Worm (Caenorhabditis elegans): ENCODE measurements around the gene F44F4.10.

DNA sequence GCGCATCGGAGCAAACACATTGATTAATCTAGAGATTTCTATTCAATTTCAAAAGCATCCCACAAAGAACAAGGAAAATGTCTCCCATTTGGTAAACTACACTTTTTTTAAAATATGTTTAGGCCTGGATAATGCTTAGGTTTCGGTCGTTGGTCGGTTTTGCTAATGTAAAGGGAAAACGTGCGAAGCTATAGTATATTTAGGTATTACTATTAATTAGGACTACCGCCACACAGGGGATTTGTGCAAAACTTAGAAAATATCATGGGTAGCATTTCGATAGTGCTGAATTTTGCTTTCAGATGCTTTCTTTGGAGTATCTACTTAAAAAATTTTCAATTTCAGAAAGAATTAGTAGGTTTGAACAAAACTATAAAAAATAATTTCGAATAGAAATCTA is 4.1 kb downstream of the F44F4.10 start:
- TF ChIP-seq pqm-1 (tag; optimal IDR thresholded peaks at IDR 0.05) = no peak
- TF ChIP-seq pha-4 (tag; optimal IDR thresholded peaks at IDR 0.05) = no peak
- no peak for TF ChIP-seq nfya-1 (tag; optimal IDR thresholded peaks at IDR 0.05)
